Fruit fly (Drosophila melanogaster): Measurements from ENCODE around the gene Rbp9.

The Rbp9 gene

DNA sequence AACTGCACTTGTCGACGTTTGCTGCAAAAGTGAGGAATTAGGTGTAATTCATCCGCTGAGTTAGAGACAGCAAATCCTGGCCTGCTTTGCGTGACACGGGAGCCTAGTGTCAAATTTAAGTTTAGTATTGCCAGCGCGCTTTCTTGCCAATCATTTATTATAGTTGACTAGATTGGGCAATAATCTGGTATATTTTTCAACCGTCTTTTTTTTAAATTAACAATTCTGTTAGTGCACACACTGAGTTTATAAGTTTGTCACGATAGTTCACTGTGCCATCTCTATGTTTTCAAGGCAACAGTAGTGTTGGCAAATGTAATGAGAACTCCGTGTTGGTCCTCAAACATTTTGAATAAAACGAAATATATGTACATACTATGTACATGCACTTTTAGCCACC, 22.3 kb downstream of the Rbp9 start, which contains the start of the genes CG9641 and CG3165 (continued):
- TF ChIP-seq ato (GFP tag; IDR thresholded peaks at IDR 0.05; ENCODE audit: partially characterized antibody) (peak; percentile 78), CkIIα-i1 (GFP tag; IDR thresholded peaks at IDR 0.05) (no peak), CG15479 (GFP tag; optimal IDR thresholded peaks at IDR 0.05) (no peak), CG13123 (GFP tag; optimal IDR thresholded peaks at IDR 0.05) (peak; percentile 78), CG14441 (GFP tag; IDR thresholded peaks at IDR 0.05) (peak; percentile 75), tx (GFP tag; optimal IDR thresholded peaks at IDR 0.05) (peak; percentile 87), pum (GFP tag; optimal IDR thresholded peaks at IDR 0.05) (peak; percentile 92), CG7839 (tag; optimal IDR thresholded peaks at IDR 0.05) (no peak), Fer2 (tag; optimal IDR thresholded peaks at IDR 0.05) (peak; percentile 70), al (GFP tag; IDR thresholded peaks at IDR 0.05) (peak; percentile 74), gcm2 (GFP tag; optimal IDR thresholded peaks at IDR 0.05) (peak; percentile 76), Fer3 (tag; optimal IDR thresholded peaks at IDR 0.05) (peak; percentile 74), schlank (tag; optimal IDR thresholded peaks at IDR 0.05) (peak; percentile 52), CG13287 (GFP tag; IDR thresholded peaks at IDR 0.05; ENCODE audit: partially characterized antibody) (peak; percentile 98), CG5180 (GFP tag; optimal IDR thresholded peaks at IDR 0.05) (no peak), stc (GFP tag; IDR thresholded peaks at IDR 0.05) (peak; percentile 79), CG8281 (tag; optimal IDR thresholded peaks at IDR 0.05) (no peak), Mrtf (GFP tag; IDR thresholded peaks at IDR 0.05) (peak; percentile 54; the same call in 1 of the 3 replicates), CG1529 (GFP tag; optimal IDR thresholded peaks at IDR 0.05) (no peak), zfh2 (GFP tag; optimal IDR thresholded peaks at IDR 0.05) (peak; percentile 88), H15 (GFP tag; IDR thresholded peaks at IDR 0.05) (peak; percentile 74; the same call in 2 of the 3 replicates), da (GFP tag; optimal IDR thresholded peaks at IDR 0.05) (peak; percentile 63), trem (tag; optimal IDR thresholded peaks at IDR 0.05) (peak; percentile 84), salm (tag; optimal IDR thresholded peaks at IDR 0.05) (peak; percentile 21), Ptx1 (GFP tag; IDR thresholded peaks at IDR 0.05) (peak; percentile 87), stwl (tag; optimal IDR thresholded peaks at IDR 0.05) (peak; percentile 99), unpg (GFP tag; optimal IDR thresholded peaks at IDR 0.05) (peak; percentile 79), gem (tag; optimal IDR thresholded peaks at IDR 0.05) (no peak), CG6791 (GFP tag; IDR thresholded peaks at IDR 0.05; ENCODE audit: partially characterized antibody) (peak; percentile 92), CG15514 (GFP tag; optimal IDR thresholded peaks at IDR 0.05) (peak; percentile 74), Nf-YB (GFP tag; optimal IDR thresholded peaks at IDR 0.05) (peak; percentile 51), BtbVII (GFP tag; optimal IDR thresholded peaks at IDR 0.05) (no peak), Dfd (GFP tag; optimal IDR thresholded peaks at IDR 0.05) (no peak), CG8478 (optimal IDR thresholded peaks at IDR 0.05) (no peak), CG10462 (GFP tag; optimal IDR thresholded peaks at IDR 0.05) (peak; percentile 70), CG30431 (GFP tag; optimal IDR thresholded peaks at IDR 0.05) (peak; percentile 62), sob (GFP tag; IDR thresholded peaks at IDR 0.05) (peak; percentile 79), Aef1 (GFP tag; IDR thresholded peaks at IDR 0.05) (peak; percentile 71), CG6272 (GFP tag; IDR thresholded peaks at IDR 0.05) (peak; percentile 85), sug (tag; optimal IDR thresholded peaks at IDR 0.05) (peak; percentile 91), CG8924 (tag; optimal IDR thresholded peaks at IDR 0.05) (peak; percentile 82), B-H1 (GFP tag; IDR thresholded peaks at IDR 0.05) (peak; percentile 62), btn (GFP tag; optimal IDR thresholded peaks at IDR 0.05) (peak; percentile 67), toy (GFP tag; IDR thresholded peaks at IDR 0.05) (no peak), NfI (GFP tag; optimal IDR thresholded peaks at IDR 0.05) (peak; percentile 87), wek (GFP tag; optimal IDR thresholded peaks at IDR 0.05) (peak; percentile 9), CG17385 (GFP tag; optimal IDR thresholded peaks at IDR 0.05) (no peak), Six4 (GFP tag; optimal IDR thresholded peaks at IDR 0.05) (peak; percentile 81), CG2120 (GFP tag; optimal IDR thresholded peaks at IDR 0.05) (peak; percentile 92), CG10431 (GFP tag; optimal IDR thresholded peaks at IDR 0.05) (peak; percentile 54), h (optimal IDR thresholded peaks at IDR 0.05) (no peak), bsh (GFP tag; optimal IDR thresholded peaks at IDR 0.05) (peak; percentile 77 to 85)

All from whole organism, embryonic.